Worm (Caenorhabditis elegans) whole organism, young adult: ENCODE measurements around the gene idpp-9.

ENCODE experiments used
- B0261.1 ChIP-seq: sonication (generic microtip); optimal IDR thresholded peaks from 2 replicates; lab custom pipeline; 2016; ENCODE audit warnings: mild to moderate bottlenecking, missing genetic modification characterization, moderate library complexity, missing compliant biosample characterization
- D2030.7 ChIP-seq: fragments of 200-800 bp; sonication (Bioruptor generic); IDR thresholded peaks from 2 replicates; pipeline ENCODE4 v1.3.6; 2022; ENCODE audit warnings: missing genetic modification reagents, missing genetic modification characterization, missing compliant biosample characterization
- F22D6.2 ChIP-seq: sonication (generic microtip); optimal IDR thresholded peaks from 2 replicates; lab custom pipeline; 2016; ENCODE audit warnings: mild to moderate bottlenecking, missing genetic modification characterization, missing compliant biosample characterization
- F33H1.4 ChIP-seq: fragments of 200-800 bp; sonication (Bioruptor generic); IDR thresholded peaks from 2 replicates; pipeline ENCODE4 v1.3.6; 2022; ENCODE audit warnings: missing genetic modification reagents, missing genetic modification characterization, missing compliant biosample characterization
- F52B5.7 ChIP-seq: sonication (generic microtip); optimal IDR thresholded peaks from 2 replicates; lab custom pipeline; 2016; ENCODE audit warnings: mild to moderate bottlenecking, missing genetic modification characterization, missing compliant biosample characterization
- F57C9.4 ChIP-seq: sonication (generic microtip); optimal IDR thresholded peaks from 2 replicates; lab custom pipeline; 2017; ENCODE audit warnings: mild to moderate bottlenecking, missing genetic modification characterization, missing compliant biosample characterization
- K11D2.4 ChIP-seq: fragments of 200-800 bp; sonication (Bioruptor generic); IDR thresholded peaks from 2 replicates; pipeline ENCODE4 v1.3.6; 2022; ENCODE audit warnings: missing genetic modification reagents, missing genetic modification characterization, missing compliant biosample characterization
- Y53G8AR.9 ChIP-seq: fragments of 200-800 bp; sonication (Bioruptor generic); conservative IDR thresholded peaks from 2 replicates; pipeline ENCODE4 v1.3.6; 2022; ENCODE audit warnings: missing genetic modification reagents, missing genetic modification characterization, missing compliant biosample characterization
- Y95B8A.8 ChIP-seq: fragments of 200-800 bp; sonication (Bioruptor generic); IDR thresholded peaks from 2 replicates; pipeline ENCODE4 v1.3.6; 2022; ENCODE audit warnings: missing genetic modification reagents, missing genetic modification characterization, missing compliant biosample characterization
- akir-1 ChIP-seq: fragments of 200-800 bp; sonication (Bioruptor generic); optimal IDR thresholded peaks from 2 replicates; lab custom pipeline; 2018; ENCODE audit warnings: mild to moderate bottlenecking, missing genetic modification characterization, moderate library complexity, missing compliant biosample characterization
- attf-3 ChIP-seq: fragments of 200-800 bp; sonication (Bioruptor generic); conservative IDR thresholded peaks from 2 replicates; pipeline ENCODE4 v1.3.6; 2022; ENCODE audit warnings: missing genetic modification reagents, missing genetic modification characterization, missing compliant biosample characterization
- attf-6 ChIP-seq: fragments of 200-800 bp; sonication (Bioruptor generic); IDR thresholded peaks from 2 replicates; pipeline ENCODE4 v1.3.6; 2022; ENCODE audit warnings: missing genetic modification reagents, missing genetic modification characterization, missing compliant biosample characterization
- bed-2 ChIP-seq: fragments of 200-800 bp; sonication (Bioruptor generic); IDR thresholded peaks from 2 replicates; pipeline ENCODE4 v1.3.6; 2022; ENCODE audit warnings: missing genetic modification reagents, missing genetic modification characterization, missing compliant biosample characterization
- ceh-58 ChIP-seq: fragments of 200-800 bp; sonication (Bioruptor generic); IDR thresholded peaks from 2 replicates; pipeline ENCODE4 v1.3.6; 2022; ENCODE audit warnings: missing genetic modification characterization, missing compliant biosample characterization
- ceh-79 ChIP-seq: sonication (generic microtip); optimal IDR thresholded peaks from 2 replicates; lab custom pipeline; 2017; ENCODE audit warnings: mild to moderate bottlenecking, missing genetic modification characterization, missing compliant biosample characterization
- dox-1 ChIP-seq: fragments of 200-800 bp; sonication (Bioruptor generic); IDR thresholded peaks from 2 replicates; pipeline ENCODE4 v1.3.6; 2022; ENCODE audit warnings: missing genetic modification reagents, missing genetic modification characterization, missing compliant biosample characterization
- ekl-4 ChIP-seq: fragments of 200-800 bp; sonication (Bioruptor generic); IDR thresholded peaks from 2 replicates; pipeline ENCODE4 v1.3.6; 2022; ENCODE audit warnings: missing genetic modification reagents, missing genetic modification characterization, missing compliant biosample characterization
- fkh-3 ChIP-seq: sonication (generic microtip); optimal IDR thresholded peaks from 2 replicates; lab custom pipeline; 2016; ENCODE audit warnings: mild to moderate bottlenecking, missing genetic modification characterization, missing compliant biosample characterization
- hlh-26 ChIP-seq: fragments of 200-800 bp; sonication (Bioruptor generic); conservative IDR thresholded peaks from 2 replicates; pipeline ENCODE4 v1.3.6; 2022; ENCODE audit warnings: missing genetic modification reagents, missing genetic modification characterization, missing compliant biosample characterization
- hmg-20 ChIP-seq: fragments of 200-800 bp; sonication (Bioruptor generic); IDR thresholded peaks from 2 replicates; pipeline ENCODE4 v1.3.6; 2022; ENCODE audit warnings: missing genetic modification reagents, missing genetic modification characterization, missing compliant biosample characterization
- lag-1 ChIP-seq: fragments of 200-800 bp; sonication (Bioruptor generic); IDR thresholded peaks from 2 replicates; pipeline ENCODE4 v1.3.6; 2022; ENCODE audit warnings: missing genetic modification reagents, missing genetic modification characterization, missing compliant biosample characterization
- let-526 ChIP-seq: fragments of 200-800 bp; sonication (Bioruptor generic); IDR thresholded peaks from 2 replicates; pipeline ENCODE4 v1.3.6; 2022; ENCODE audit warnings: missing genetic modification reagents, missing genetic modification characterization, missing compliant biosample characterization
- lin-26 ChIP-seq: fragments of 200-800 bp; sonication (Bioruptor generic); IDR thresholded peaks from 2 replicates; pipeline ENCODE4 v1.3.6; 2022; ENCODE audit warnings: missing genetic modification reagents, missing genetic modification characterization, missing compliant biosample characterization
- lin-40 ChIP-seq: sonication (generic microtip); optimal IDR thresholded peaks from 2 replicates; lab custom pipeline; 2016; ENCODE audit warnings: missing genetic modification characterization, mild to moderate bottlenecking, missing compliant biosample characterization, missing genotype, missing genetic modification reagents
- lir-1 ChIP-seq: fragments of 200-800 bp; sonication (Bioruptor generic); conservative IDR thresholded peaks from 2 replicates; pipeline ENCODE4 v1.3.6; 2022; ENCODE audit warnings: missing genetic modification reagents, missing genetic modification characterization, missing compliant biosample characterization
- madf-10 ChIP-seq: sonication (generic microtip); optimal IDR thresholded peaks from 2 replicates; lab custom pipeline; 2016; ENCODE audit warnings: mild to moderate bottlenecking, missing genetic modification characterization, missing compliant biosample characterization
- mxl-1 ChIP-seq: sonication (generic microtip); optimal IDR thresholded peaks from 2 replicates; lab custom pipeline; 2016; ENCODE audit warnings: missing genetic modification characterization, missing compliant biosample characterization
- nfya-1 ChIP-seq: sonication (generic microtip); optimal IDR thresholded peaks from 2 replicates; lab custom pipeline; 2017; ENCODE audit warnings: antibody characterized with exemption, missing compliant biosample characterization, missing genetic modification characterization, borderline replicate concordance; ENCODE audit not compliant: insufficient read depth
- nfyb-1 ChIP-seq: fragments of 200-800 bp; sonication (Bioruptor generic); IDR thresholded peaks from 2 replicates; pipeline ENCODE4 v1.3.6; 2022; ENCODE audit warnings: missing genetic modification reagents, missing genetic modification characterization, missing compliant biosample characterization
- nhr-120 ChIP-seq: fragments of 200-800 bp; sonication (Bioruptor generic); IDR thresholded peaks from 2 replicates; pipeline ENCODE4 v1.3.6; 2022; ENCODE audit warnings: missing genetic modification characterization, missing compliant biosample characterization
- nhr-27 ChIP-seq: fragments of 200-800 bp; sonication (Bioruptor generic); optimal IDR thresholded peaks from 2 replicates; lab custom pipeline; 2018; ENCODE audit warnings: mild to moderate bottlenecking, missing genetic modification characterization, moderate library complexity, missing compliant biosample characterization
- nhr-80 ChIP-seq: sonication (generic microtip); optimal IDR thresholded peaks from 2 replicates; lab custom pipeline; 2016; ENCODE audit warnings: missing genetic modification characterization, missing compliant biosample characterization
- snpc-1.3 ChIP-seq: sonication (generic microtip); optimal IDR thresholded peaks from 2 replicates; lab custom pipeline; 2017; ENCODE audit warnings: missing genetic modification characterization, mild to moderate bottlenecking, missing compliant biosample characterization, antibody characterized with exemption, moderate library complexity, missing genotype, missing genetic modification reagents; ENCODE audit not compliant: insufficient read depth
- unc-130 ChIP-seq: sonication (generic microtip); optimal IDR thresholded peaks from 2 replicates; lab custom pipeline; 2016; ENCODE audit warnings: missing genetic modification reagents, missing genetic modification characterization, missing compliant biosample characterization
- zfh-2 ChIP-seq: fragments of 200-800 bp; sonication (Bioruptor generic); conservative IDR thresholded peaks from 2 replicates; pipeline ENCODE4 v1.3.6; 2022; ENCODE audit warnings: missing genetic modification reagents, missing genetic modification characterization, missing compliant biosample characterization
- ztf-25 ChIP-seq: fragments of 200-800 bp; sonication (Bioruptor generic); IDR thresholded peaks from 2 replicates; pipeline ENCODE4 v1.3.6; 2022; ENCODE audit warnings: missing genetic modification reagents, missing genetic modification characterization, missing compliant biosample characterization

The idpp-9 gene

ce11 chrX:3915748-3916147, at the start of gene idpp-9:
idpp-9 (minus strand) TSS chrX:3915848.
- TF ChIP-seq lag-1 (GFP tag; lab: Robert Waterston, UW) (no peak), attf-6 (GFP tag; lab: Robert Waterston, UW) (no peak), madf-10 (no peak), F57C9.4 (tag; lab: Kevin White, UChicago) (no peak), lin-26 (no peak), nfyb-1 (GFP tag; lab: Robert Waterston, UW) (no peak), unc-130 (GFP tag; lab: Kevin White, UChicago) (no peak)

ce11 chrX:3960345-3960744, 44.7 kb upstream of the idpp-9 start:
- TF ChIP-seq B0261.1 (tag; lab: Kevin White, UChicago) (no peak), D2030.7 (GFP tag; lab: Robert Waterston, UW) (no peak), ceh-58 (GFP tag; lab: Robert Waterston, UW) (no peak)

ce11 chrX:3959221-3959620, 43.6 kb upstream of the idpp-9 start:
- TF ChIP-seq bed-2 (GFP tag; lab: Robert Waterston, UW): no peak
- no peak for TF ChIP-seq zfh-2
- no peak for TF ChIP-seq nhr-120 (GFP tag; lab: Robert Waterston, UW)
- TF ChIP-seq nfya-1: no peak
- TF ChIP-seq nhr-27 (tag; lab: Kevin White, UChicago): no peak
- TF ChIP-seq snpc-1.3 (tag; lab: Kevin White, UChicago): no peak
- no peak for TF ChIP-seq dox-1
- TF ChIP-seq K11D2.4 (GFP tag; lab: Robert Waterston, UW): no peak
- TF ChIP-seq mxl-1 (tag; lab: Kevin White, UChicago): no peak
- TF ChIP-seq madf-10: no peak
- TF ChIP-seq attf-3 (GFP tag; lab: Robert Waterston, UW): no peak
- TF ChIP-seq hmg-20: no peak
- TF ChIP-seq nfyb-1 (GFP tag; lab: Robert Waterston, UW): no peak
- no peak for TF ChIP-seq Y95B8A.8 (GFP tag; lab: Robert Waterston, UW)
- no peak for TF ChIP-seq Y53G8AR.9 (GFP tag; lab: Robert Waterston, UW)
- TF ChIP-seq lin-26: no peak
- no peak for TF ChIP-seq F33H1.4 (GFP tag; lab: Robert Waterston, UW)
- no peak for TF ChIP-seq F52B5.7

ce11 chrX:3958252-3958651, 42.6 kb upstream of the idpp-9 start, which contains the start of gene lin-18:
lin-18 (plus strand) TSS chrX:3958552.
- TF ChIP-seq let-526 (no peak), bed-2 (GFP tag; lab: Robert Waterston, UW) (no peak)

ce11 chrX:3957475-3958204, 42.0 kb upstream of the idpp-9 start:
- TF ChIP-seq F22D6.2: no peak
- no peak for TF ChIP-seq fkh-3 (tag; lab: Kevin White, UChicago)
- no peak for TF ChIP-seq ceh-79 (tag; lab: Kevin White, UChicago)
- no peak for TF ChIP-seq zfh-2
- no peak for TF ChIP-seq hlh-26
- no peak for TF ChIP-seq nhr-80 (tag; lab: Kevin White, UChicago)
- TF ChIP-seq lin-40 (tag; lab: Kevin White, UChicago): no peak
- TF ChIP-seq akir-1: no peak
- TF ChIP-seq lir-1 (GFP tag; lab: Robert Waterston, UW): no peak
- TF ChIP-seq madf-10: no peak
- no peak for TF ChIP-seq ztf-25 (GFP tag; lab: Robert Waterston, UW)
- TF ChIP-seq ekl-4 (GFP tag; lab: Robert Waterston, UW): no peak
- no peak for TF ChIP-seq nfyb-1 (GFP tag; lab: Robert Waterston, UW)
- no peak for TF ChIP-seq attf-3 (GFP tag; lab: Robert Waterston, UW)
- TF ChIP-seq, all 124 proteins: peak for 0
